Fruit fly (Drosophila melanogaster): Measurements from ENCODE around the gene CG31248.

Gene CG31248

DNA sequence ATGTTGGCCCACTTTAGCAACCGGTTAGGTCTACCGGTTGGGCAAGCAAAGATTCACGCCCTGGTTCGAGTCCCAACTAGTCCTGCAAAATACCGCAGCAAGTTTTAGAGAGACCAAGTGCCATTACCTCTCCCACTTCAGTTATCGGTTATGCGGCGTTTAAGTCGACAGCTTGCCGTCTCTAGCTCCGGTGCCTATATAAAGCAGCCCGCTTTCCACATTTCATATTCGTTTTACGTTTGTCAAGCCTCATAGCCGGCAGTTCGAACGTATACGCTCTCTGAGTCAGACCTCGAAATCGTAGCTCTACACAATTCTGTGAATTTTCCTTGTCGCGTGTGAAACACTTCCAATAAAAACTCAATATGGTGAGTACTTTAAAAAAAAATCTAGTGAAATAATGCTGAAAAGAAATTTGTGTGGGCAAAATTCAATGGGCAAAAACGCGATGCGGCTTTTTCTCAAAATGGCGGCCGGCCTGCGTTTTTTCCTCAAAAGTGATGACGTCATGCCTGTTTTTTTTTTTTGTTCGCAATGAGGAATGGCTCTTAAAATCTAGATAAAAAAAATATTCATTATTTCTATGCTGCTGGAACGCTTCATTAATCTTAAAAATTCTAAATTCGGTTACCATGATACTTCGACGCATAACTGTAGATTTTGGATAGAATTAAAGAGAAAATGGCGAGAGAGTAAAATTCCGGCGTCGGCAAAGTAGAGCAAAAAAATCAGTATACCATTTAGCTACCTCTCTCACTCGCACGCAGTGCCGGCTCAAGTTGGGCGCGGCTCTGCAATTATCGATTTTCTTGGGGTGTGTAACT lies 42.5 kb upstream of the CG31248 start, which contains the start of gene alphaTub84B (continued):
- TF ChIP-seq CG9797 (GFP tag; optimal IDR thresholded peaks at IDR 0.05) (peak; percentile 96), Neu2 (GFP tag; optimal IDR thresholded peaks at IDR 0.05; ENCODE audit: borderline replicate concordance) (peak; percentile 51), CG6854 (GFP tag; optimal IDR thresholded peaks at IDR 0.05) (peak; percentile 56), CG31388 (GFP tag; optimal IDR thresholded peaks at IDR 0.05) (no peak), CoRest (tag; optimal IDR thresholded peaks at IDR 0.05) (peak; percentile 23), vnd (GFP tag; IDR thresholded peaks at IDR 0.05; ENCODE audit: partially characterized antibody) (no peak), h (optimal IDR thresholded peaks at IDR 0.05) (no peak), NC2α (GFP tag; optimal IDR thresholded peaks at IDR 0.05) (peak; percentile 87), cato (GFP tag; optimal IDR thresholded peaks at IDR 0.05; ENCODE audit: borderline replicate concordance) (no peak), pita (GFP tag; optimal IDR thresholded peaks at IDR 0.05) (peak; percentile 93), Ada2b (GFP tag; IDR thresholded peaks at IDR 0.05) (no peak), dati (GFP tag; IDR thresholded peaks at IDR 0.05) (peak; percentile 49), lov (optimal IDR thresholded peaks at IDR 0.05) (no peak), lov (GFP tag; IDR thresholded peaks at IDR 0.05) (peak; percentile 88), sisA (GFP tag; IDR thresholded peaks at IDR 0.05) (no peak), CG4820 (GFP tag; optimal IDR thresholded peaks at IDR 0.05) (no peak), Myb (GFP tag; optimal IDR thresholded peaks at IDR 0.05) (peak; percentile 44), luna (GFP tag; optimal IDR thresholded peaks at IDR 0.05) (peak; percentile 58), aop (GFP tag; IDR thresholded peaks at IDR 0.05) (peak; percentile 64; the same call in 1 of the 2 replicates), bcd (GFP tag; optimal IDR thresholded peaks at IDR 0.05) (peak; percentile 42), CkIIα-i1 (GFP tag; IDR thresholded peaks at IDR 0.05) (no peak), CG2199 (GFP tag; IDR thresholded peaks at IDR 0.05) (peak; percentile 85; the same call in 2 of the 3 replicates), sob (GFP tag; IDR thresholded peaks at IDR 0.05) (peak; percentile 82), emc (GFP tag; optimal IDR thresholded peaks at IDR 0.05) (peak; percentile 48), CG8290 (GFP tag; optimal IDR thresholded peaks at IDR 0.05) (peak; percentile 46), CG8290 (tag; optimal IDR thresholded peaks at IDR 0.05) (peak; percentile 59 to 93), hth (optimal IDR thresholded peaks at IDR 0.05) (no peak), gcm (GFP tag; optimal IDR thresholded peaks at IDR 0.05) (peak; percentile 52), CG5953 (GFP tag; IDR thresholded peaks at IDR 0.05) (peak; percentile 48; the same call in 1 of the 2 replicates), CG4360 (GFP tag; IDR thresholded peaks at IDR 0.05) (peak; percentile 42; the same call in 1 of the 2 replicates), z (GFP tag; IDR thresholded peaks at IDR 0.05) (no peak), CG3838 (GFP tag; optimal IDR thresholded peaks at IDR 0.05) (no peak), kni (GFP tag; optimal IDR thresholded peaks at IDR 0.05) (peak; percentile 88), CG12071 (GFP tag; optimal IDR thresholded peaks at IDR 0.05) (peak; percentile 79), CG7839 (tag; optimal IDR thresholded peaks at IDR 0.05) (peak; percentile 56), Sox100B (GFP tag; optimal IDR thresholded peaks at IDR 0.05) (peak; percentile 56), zen2 (GFP tag; IDR thresholded peaks at IDR 0.05; ENCODE audit: partially characterized antibody) (peak; percentile 40; the same call in 1 of the 3 replicates), Hmx (GFP tag; optimal IDR thresholded peaks at IDR 0.05) (no peak), CG32767 (GFP tag; IDR thresholded peaks at IDR 0.05) (peak; percentile 87), CG6689 (GFP tag; IDR thresholded peaks at IDR 0.05) (no peak), tin (GFP tag; optimal IDR thresholded peaks at IDR 0.05) (peak; percentile 20), pan (optimal IDR thresholded peaks at IDR 0.05) (no peak), pan (GFP tag; optimal IDR thresholded peaks at IDR 0.05 in 1 of 2, IDR thresholded peaks at IDR 0.05 in 1 of 2) (peak in 1 of 2 experiments; percentile 59), hbn (GFP tag; IDR thresholded peaks at IDR 0.05; ENCODE audit: partially characterized antibody) (no peak), caup (GFP tag; optimal IDR thresholded peaks at IDR 0.05; ENCODE audit: severe bottlenecking) (peak; percentile 84), CG30431 (GFP tag; optimal IDR thresholded peaks at IDR 0.05) (no peak), CG11085 (GFP tag; IDR thresholded peaks at IDR 0.05) (0 out of 2 replicates have a peak, but pooled peaks have one; percentile 37), sim (GFP tag; IDR thresholded peaks at IDR 0.05) (peak; percentile 39; the same call in 1 of the 2 replicates), en (GFP tag; optimal IDR thresholded peaks at IDR 0.05) (peak; percentile 29), HHEX (GFP tag; optimal IDR thresholded peaks at IDR 0.05) (peak; percentile 74)

All from whole organism, embryonic.